Fruit fly (Drosophila melanogaster): ENCODE measurements around the gene 5-HT2A.

DNA sequence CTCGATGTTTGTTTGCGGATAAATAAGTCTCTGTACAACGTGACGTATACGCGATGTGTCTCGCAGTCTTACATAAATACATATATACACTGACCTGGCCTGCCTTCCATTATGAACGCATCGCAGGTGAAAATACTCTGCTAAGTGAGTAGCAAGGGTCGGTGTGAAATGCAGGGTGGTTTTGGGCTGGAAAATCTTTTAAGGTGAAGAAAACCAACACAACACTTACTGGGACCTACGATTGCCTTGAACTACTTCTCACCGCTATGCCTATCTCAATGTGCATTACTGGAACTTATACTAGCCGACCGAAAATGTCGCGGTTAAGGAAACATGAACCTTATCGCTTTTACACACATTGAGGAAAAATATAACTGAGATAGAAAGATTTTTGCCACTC, 3.5 kb downstream of the 5-HT2A start:
- TF ChIP-seq psq (optimal IDR thresholded peaks at IDR 0.05), result no peak
- TF ChIP-seq CG8478 (optimal IDR thresholded peaks at IDR 0.05), result no peak
- TF ChIP-seq EcR (GFP tag; optimal IDR thresholded peaks at IDR 0.05), result no peak
- no peak for TF ChIP-seq usp (GFP tag; optimal IDR thresholded peaks at IDR 0.05)
- TF ChIP-seq pan (optimal IDR thresholded peaks at IDR 0.05), result no peak
- no peak for TF ChIP-seq Dll (optimal IDR thresholded peaks at IDR 0.05)

Data from whole organism.